Worm (Caenorhabditis elegans): ENCODE data around the gene C29F3.3.
"Not testable (repeated sequence)": the region's sequence is repeated elsewhere in the genome, so short reads cannot be mapped to it uniquely, and the experiment has no call there.

C29F3.3 gene

DNA sequence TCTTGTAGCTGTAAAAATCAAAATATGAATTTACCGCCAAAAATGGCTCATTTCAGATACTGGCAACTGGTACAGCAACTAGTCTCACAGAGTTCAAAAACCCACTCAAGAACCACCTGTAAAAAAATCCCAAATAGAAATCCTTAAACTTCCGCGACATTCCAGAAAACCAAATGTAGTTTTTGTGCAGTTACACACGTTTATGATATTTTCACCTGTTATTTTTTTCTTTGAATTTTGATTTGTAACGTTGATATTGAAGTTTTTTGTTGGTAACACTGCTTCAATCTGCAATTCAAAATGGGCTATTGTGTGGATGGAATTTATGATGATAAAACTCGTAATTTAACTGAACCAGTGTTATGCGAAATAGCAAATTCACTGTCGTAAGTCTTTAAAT is 14.3 kb downstream of the C29F3.3 start, which contains the start of gene srw-113:
srw-113 (plus strand) TSS at position 301 of the 400 bp plus-strand sequence.
- TF ChIP-seq ama-1 (optimal IDR thresholded peaks at IDR 0.05) (no peak), ets-7 (tag; optimal IDR thresholded peaks at IDR 0.05) (no peak), flt-1 (GFP tag; IDR thresholded peaks at IDR 0.05) (no peak), tbx-11 (GFP tag; IDR thresholded peaks at IDR 0.05) (no peak), scrt-1 (GFP tag; IDR thresholded peaks at IDR 0.05) (no peak), tra-4 (tag; optimal IDR thresholded peaks at IDR 0.05) (no peak), pes-1 (GFP tag; IDR thresholded peaks at IDR 0.05) (no peak), B0310.2 (tag; optimal IDR thresholded peaks at IDR 0.05) (no peak), aly-1 (tag; optimal IDR thresholded peaks at IDR 0.05) (no peak), ceh-36 (tag; optimal IDR thresholded peaks at IDR 0.05) (no peak), ceh-13 (GFP tag; optimal IDR thresholded peaks at IDR 0.05) (no peak), hmg-4 (GFP tag; optimal IDR thresholded peaks at IDR 0.05) (no peak), tbx-37 (GFP tag; conservative IDR thresholded peaks at IDR 0.05) (no peak), hmbx-1 (tag; optimal IDR thresholded peaks at IDR 0.05) (no peak), F13C5.2 (tag; optimal IDR thresholded peaks at IDR 0.05) (no peak), hnd-1 (tag; optimal IDR thresholded peaks at IDR 0.05) (no peak)

DNA sequence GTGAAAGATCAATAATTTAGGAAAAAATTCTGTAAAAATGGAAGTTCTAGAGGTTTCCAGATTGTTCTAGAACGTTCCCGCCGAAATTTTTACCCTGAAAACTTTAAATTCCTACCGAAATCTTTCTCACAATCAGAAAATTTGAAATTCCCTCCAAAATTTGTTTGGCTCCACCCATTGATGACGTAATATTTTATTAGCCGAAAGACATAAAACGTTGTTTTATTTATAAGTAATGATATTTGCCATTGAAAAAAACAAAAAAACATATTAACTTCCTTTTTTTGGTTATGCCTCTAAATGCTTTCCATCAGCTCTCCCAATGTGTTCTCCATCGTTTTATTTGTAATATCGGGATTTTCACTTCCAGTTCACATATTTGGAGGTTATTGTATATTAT is 16.9 kb downstream of the C29F3.3 start, which contains the start of gene srh-295:
srh-295 (plus strand) TSS at position 301 of the 400 bp plus-strand sequence.
- no peak for TF ChIP-seq tra-4 (tag; optimal IDR thresholded peaks at IDR 0.05)
- no peak for TF ChIP-seq hnd-1 (tag; optimal IDR thresholded peaks at IDR 0.05)
- TF ChIP-seq ceh-36 (tag; optimal IDR thresholded peaks at IDR 0.05) = no peak
- no peak for TF ChIP-seq pes-1 (GFP tag; IDR thresholded peaks at IDR 0.05)
- TF ChIP-seq ama-1 (optimal IDR thresholded peaks at IDR 0.05) = no peak
- no peak for TF ChIP-seq F13C5.2 (tag; optimal IDR thresholded peaks at IDR 0.05)
- TF ChIP-seq B0310.2 (tag; optimal IDR thresholded peaks at IDR 0.05) = no peak
- no peak for TF ChIP-seq sea-1 (GFP tag; conservative IDR thresholded peaks at IDR 0.05)
- TF ChIP-seq scrt-1 (GFP tag; IDR thresholded peaks at IDR 0.05) = no peak
- TF ChIP-seq tbx-11 (GFP tag; IDR thresholded peaks at IDR 0.05) = no peak
- TF ChIP-seq tbx-37 (GFP tag; conservative IDR thresholded peaks at IDR 0.05) = no peak
- TF ChIP-seq aly-1 (tag; optimal IDR thresholded peaks at IDR 0.05) = no peak
- TF ChIP-seq flt-1 (GFP tag; IDR thresholded peaks at IDR 0.05) = no peak
- TF ChIP-seq ceh-13 (GFP tag; optimal IDR thresholded peaks at IDR 0.05) = no peak

DNA sequence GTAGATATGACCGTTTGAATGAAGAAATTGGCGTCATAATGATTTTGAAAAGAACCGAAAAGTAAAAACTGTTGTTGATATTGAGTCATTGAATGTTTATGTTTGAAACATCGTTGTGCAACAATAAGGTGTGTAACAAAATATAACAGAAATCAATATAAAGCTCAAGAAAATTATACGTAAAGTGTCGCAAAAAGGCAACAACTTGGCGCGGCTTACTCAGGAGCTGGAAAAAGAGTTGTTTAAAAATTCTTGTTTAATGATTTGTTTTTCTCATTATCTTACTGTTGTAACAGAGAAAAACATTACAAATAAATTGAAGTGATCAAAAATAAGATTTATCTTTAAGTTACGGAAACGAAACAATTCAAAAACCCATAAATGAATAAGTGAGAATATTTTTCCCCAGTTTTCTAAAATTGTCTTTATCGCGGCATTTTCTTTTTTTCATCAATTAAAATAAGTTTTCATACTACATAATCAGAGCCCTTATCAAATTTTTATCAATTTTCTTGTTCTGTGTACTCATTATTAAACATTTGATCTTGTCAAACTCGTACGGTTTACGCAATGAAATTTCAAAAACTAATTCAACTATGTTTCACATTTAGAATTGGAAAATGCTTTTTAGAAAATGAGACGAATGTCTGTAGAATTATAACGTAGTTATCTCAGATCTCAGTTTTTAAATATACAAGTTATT is 19.3 kb downstream of the C29F3.3 start, which contains the start of gene ZK1037.6:
ZK1037.6 (minus strand) TSS at position 51 of the 703 bp plus-strand sequence.
- no peak for TF ChIP-seq tbx-37 (GFP tag; conservative IDR thresholded peaks at IDR 0.05)
- TF ChIP-seq ets-7 (tag; optimal IDR thresholded peaks at IDR 0.05) = no peak
- TF ChIP-seq aly-1 (tag; optimal IDR thresholded peaks at IDR 0.05) = no peak
- no peak for TF ChIP-seq ceh-13 (GFP tag; optimal IDR thresholded peaks at IDR 0.05)
- TF ChIP-seq hnd-1 (tag; optimal IDR thresholded peaks at IDR 0.05) = no peak
- no peak for TF ChIP-seq pes-1 (GFP tag; IDR thresholded peaks at IDR 0.05)
- no peak for TF ChIP-seq tra-4 (tag; optimal IDR thresholded peaks at IDR 0.05)

DNA sequence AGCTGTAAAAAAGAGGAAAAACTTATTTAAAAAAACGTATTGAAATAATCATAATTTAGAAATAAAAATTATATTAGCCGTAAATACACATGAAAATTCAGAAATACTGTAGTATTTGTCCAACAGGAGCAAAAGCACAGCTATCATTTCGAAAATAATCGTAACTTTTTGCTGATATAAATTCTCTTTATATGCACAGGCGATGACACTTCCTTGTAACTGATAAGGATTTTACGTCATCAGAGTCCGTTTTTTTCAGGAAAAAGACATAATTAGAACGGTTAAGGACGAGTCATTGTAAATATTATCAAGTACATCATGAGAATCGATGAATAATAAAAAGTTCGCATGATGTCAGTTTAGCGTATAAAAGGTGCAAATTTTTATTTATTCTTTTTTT is 23.8 kb downstream of the C29F3.3 start:
- no peak for TF ChIP-seq tra-4 (tag; optimal IDR thresholded peaks at IDR 0.05)
- no peak for TF ChIP-seq B0310.2 (tag; optimal IDR thresholded peaks at IDR 0.05)
- no peak for TF ChIP-seq ama-1 (optimal IDR thresholded peaks at IDR 0.05)
- TF ChIP-seq scrt-1 (GFP tag; IDR thresholded peaks at IDR 0.05) = no peak
- no peak for TF ChIP-seq aly-1 (tag; optimal IDR thresholded peaks at IDR 0.05)
- TF ChIP-seq hnd-1 (tag; optimal IDR thresholded peaks at IDR 0.05) = no peak
- no peak for TF ChIP-seq hmg-4 (GFP tag; optimal IDR thresholded peaks at IDR 0.05)
- no peak for TF ChIP-seq ceh-36 (tag; optimal IDR thresholded peaks at IDR 0.05)
- no peak for TF ChIP-seq sea-1 (GFP tag; conservative IDR thresholded peaks at IDR 0.05)
- TF ChIP-seq flt-1 (GFP tag; IDR thresholded peaks at IDR 0.05) = no peak
- TF ChIP-seq hmbx-1 (tag; optimal IDR thresholded peaks at IDR 0.05) = no peak
- no peak for TF ChIP-seq F13C5.2 (tag; optimal IDR thresholded peaks at IDR 0.05)
- no peak for TF ChIP-seq pes-1 (GFP tag; IDR thresholded peaks at IDR 0.05)
- TF ChIP-seq tbx-11 (GFP tag; IDR thresholded peaks at IDR 0.05) = no peak
- no peak for TF ChIP-seq tbx-37 (GFP tag; conservative IDR thresholded peaks at IDR 0.05)
- no peak for TF ChIP-seq ets-7 (tag; optimal IDR thresholded peaks at IDR 0.05)

DNA sequence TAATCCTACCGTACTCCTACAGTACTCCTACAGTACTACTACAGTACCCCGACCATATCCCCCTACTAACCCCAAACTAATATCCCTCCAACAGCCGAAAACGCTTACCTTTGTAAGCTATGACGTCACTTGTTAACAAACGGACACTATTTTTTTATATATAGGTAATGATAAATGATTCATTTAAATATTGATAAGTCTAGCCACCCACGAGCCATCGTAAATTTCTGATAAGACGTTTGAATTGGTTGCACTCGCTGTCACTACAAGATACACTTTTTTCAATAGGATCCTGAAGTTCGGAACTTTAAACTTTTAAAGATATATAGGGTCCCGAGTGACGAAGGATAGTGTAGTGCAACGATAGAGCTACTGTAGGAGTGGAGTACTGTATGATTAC is 24.5 kb downstream of the C29F3.3 start, which contains the start of gene nhr-247:
nhr-247 (plus strand) TSS at position 330 of the 400 bp plus-strand sequence.
- TF ChIP-seq ceh-13 (GFP tag; optimal IDR thresholded peaks at IDR 0.05); F13C5.2 (tag; optimal IDR thresholded peaks at IDR 0.05); ama-1 (optimal IDR thresholded peaks at IDR 0.05): not testable (repeated sequence)

DNA sequence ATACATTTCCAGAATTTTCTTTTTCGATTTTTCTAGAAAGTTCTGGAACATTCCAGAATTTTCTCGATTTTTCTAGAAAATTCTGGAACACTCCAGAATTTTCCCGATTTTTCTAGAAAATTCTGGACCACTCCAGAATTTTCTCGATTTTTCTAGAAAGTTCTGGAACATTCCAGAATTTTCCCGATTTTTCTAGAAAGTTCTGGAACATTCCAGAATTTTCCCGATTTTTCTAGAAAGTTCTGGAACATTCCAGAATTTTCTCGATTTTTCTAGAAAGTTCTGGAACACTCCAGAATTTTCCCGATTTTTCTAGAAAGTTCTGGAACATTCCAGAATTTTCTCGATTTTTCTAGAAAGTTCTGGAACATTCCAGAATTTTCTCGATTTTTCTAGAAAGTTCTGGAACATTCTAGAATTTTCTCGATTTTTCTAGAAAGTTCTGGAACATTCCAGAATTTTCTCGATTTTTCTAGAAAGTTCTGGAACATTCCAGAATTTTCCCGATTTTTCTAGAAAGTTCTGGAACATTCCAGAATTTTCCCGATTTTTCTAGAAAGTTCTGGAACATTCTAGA is 26.3 kb downstream of the C29F3.3 start:
- TF ChIP-seq pes-1 (GFP tag; IDR thresholded peaks at IDR 0.05) (peak; percentile 64), flt-1 (GFP tag; IDR thresholded peaks at IDR 0.05) (peak; percentile 51; the same call in 1 of the 2 replicates)

DNA sequence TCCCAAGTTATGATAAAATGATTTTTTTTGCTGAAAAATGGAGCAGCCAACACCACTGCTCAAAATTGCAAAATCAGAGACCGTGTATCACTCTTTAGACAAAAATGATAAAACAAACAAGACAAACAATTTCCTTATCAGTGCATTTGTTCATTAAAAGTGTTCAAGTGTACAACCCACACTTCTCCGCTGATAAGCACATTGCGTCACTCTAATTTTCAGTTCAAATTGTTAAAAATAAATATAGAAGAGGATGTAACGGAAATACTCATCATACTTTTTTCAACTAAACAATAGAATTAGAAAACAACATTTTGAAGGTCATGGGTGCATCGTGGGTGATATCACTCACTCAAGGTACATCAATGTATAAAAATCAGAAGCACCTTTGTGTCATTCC is 28.6 kb downstream of the C29F3.3 start, which contains the start of gene nhr-291:
nhr-291 (plus strand) TSS at position 324 of the 400 bp plus-strand sequence.
- TF ChIP-seq tbx-37 (GFP tag; conservative IDR thresholded peaks at IDR 0.05) = no peak
- TF ChIP-seq F13C5.2 (tag; optimal IDR thresholded peaks at IDR 0.05) = no peak
- TF ChIP-seq pes-1 (GFP tag; IDR thresholded peaks at IDR 0.05) = no peak
- TF ChIP-seq ama-1 (optimal IDR thresholded peaks at IDR 0.05) = no peak
- TF ChIP-seq ets-7 (tag; optimal IDR thresholded peaks at IDR 0.05) = no peak
- TF ChIP-seq flt-1 (GFP tag; IDR thresholded peaks at IDR 0.05) = no peak
- no peak for TF ChIP-seq ceh-13 (GFP tag; optimal IDR thresholded peaks at IDR 0.05)
- no peak for TF ChIP-seq aly-1 (tag; optimal IDR thresholded peaks at IDR 0.05)
- TF ChIP-seq hmg-4 (GFP tag; optimal IDR thresholded peaks at IDR 0.05) = no peak
- no peak for TF ChIP-seq sea-1 (GFP tag; conservative IDR thresholded peaks at IDR 0.05)
- TF ChIP-seq scrt-1 (GFP tag; IDR thresholded peaks at IDR 0.05) = no peak
- TF ChIP-seq B0310.2 (tag; optimal IDR thresholded peaks at IDR 0.05) = no peak
- TF ChIP-seq hmbx-1 (tag; optimal IDR thresholded peaks at IDR 0.05) = no peak
